Worm (Caenorhabditis elegans) whole organism, L4/young adult: ENCODE data around the gene T26C5.3.

ENCODE experiments used
- W03F9.2 ChIP-seq: fragments of 150-350 bp; optimal IDR thresholded peaks from 2 replicates; lab custom pipeline; 2014; ENCODE audit warnings: missing biosample characterization, missing genetic modification characterization
- dao-5 ChIP-seq: sonication (generic microtip); optimal IDR thresholded peaks from 2 replicates; lab custom pipeline; 2016; ENCODE audit warnings: missing genotype, missing genetic modification characterization, moderate library complexity, missing compliant biosample characterization
- him-1 ChIP-seq: sonication (generic microtip); optimal IDR thresholded peaks from 2 replicates; lab custom pipeline; 2016; ENCODE audit warnings: missing genotype, missing genetic modification reagents, missing genetic modification characterization, missing compliant biosample characterization

DNA sequence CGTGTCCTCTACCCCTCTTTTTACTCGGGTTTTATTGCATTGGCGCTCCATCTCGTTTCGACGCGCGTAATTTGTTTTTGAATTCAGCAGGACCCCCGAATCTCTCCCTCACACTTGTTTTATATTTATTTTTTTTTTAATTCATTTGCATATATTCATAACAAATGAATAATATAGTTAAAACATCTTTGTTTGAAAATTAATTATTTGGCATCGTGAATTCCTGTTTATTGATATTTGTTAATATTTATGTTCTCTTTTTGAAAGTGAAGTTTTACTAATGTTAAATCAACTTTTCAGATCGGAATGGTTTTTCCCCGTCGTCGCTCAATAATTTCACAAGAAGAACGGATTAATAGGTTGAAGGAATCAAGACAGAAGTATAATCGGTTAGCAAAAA, 13.4 kb upstream of the T26C5.3 start, which contains the start of gene ZK1067.3:
- TF ChIP-seq him-1 (tag; lab: Kevin White, UChicago) (no peak), dao-5 (no peak), W03F9.2 (tag; lab: Kevin White, UChicago) (no peak)
